Fruit fly (Drosophila melanogaster) S2 (cell line): ENCODE measurements around the gene Galphaf.

ENCODE experiments used
- CG8478 ChIP-seq: fragments of >200 bp; optimal IDR thresholded peaks from 2 replicates; lab custom pipeline; 2018
- CTCF ChIP-seq, 2 experiments: fragments of >200 bp; optimal IDR thresholded peaks; 2 replicates each; lab custom pipeline; 2018

dm6 chr3L:16689491-16689890 is 21.8 kb upstream of the Galphaf start:
- TF ChIP-seq CTCF (optimal IDR thresholded peaks at IDR 0.05; lab: Kevin White, UChicago) (no peak), CG8478 (lab: Kevin White, UChicago) (no peak)
